Comparison of ENCODE assay signal across 4 fruit fly cellular contexts in the genomic region with DNA sequence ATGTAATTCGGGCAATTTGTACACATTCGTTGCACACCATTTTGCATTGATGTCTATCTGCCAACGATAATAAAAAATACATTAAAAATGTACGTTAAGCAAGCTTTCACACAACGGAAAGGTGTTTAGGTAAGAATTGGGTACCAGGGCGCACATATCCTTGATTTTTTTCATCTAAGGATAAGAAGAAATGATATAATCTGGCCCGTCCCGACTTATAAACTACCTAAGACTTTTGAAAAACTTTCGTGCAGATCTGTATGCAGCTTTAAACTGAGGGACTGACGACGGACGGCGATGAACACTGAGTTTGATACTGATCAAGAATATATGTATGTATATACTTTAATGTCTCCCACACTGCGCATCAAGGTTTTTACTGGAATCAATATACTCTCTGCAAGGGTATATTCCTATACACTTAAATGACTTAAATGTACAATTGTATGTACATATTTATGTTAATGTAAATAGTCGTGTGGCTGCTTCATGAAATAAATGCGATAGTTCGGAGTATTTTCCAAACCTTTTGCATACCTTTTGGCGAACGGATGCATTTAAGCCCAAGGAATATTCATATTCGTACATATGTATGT.
TF ChIP-seq lines count a peak whose summit lies in the region.

A gene (minus strand): TSS at position 51 of the 596 bp plus-strand sequence.

- TF ChIP-seq CTCF in S2 (optimal IDR thresholded peaks at IDR 0.05; lab: Kevin White, UChicago) = peak; percentile 16 to 27
- TF ChIP-seq CTCF in whole organism, embryonic (GFP tag; optimal IDR thresholded peaks at IDR 0.05; lab: Kevin White, UChicago) = no peak

TF ChIP-seq in whole organism, embryonic, 481 proteins besides CTCF, POLR2A, EP300 and RAD21 (continues in another document):
- peak; percentile 9 for TF ChIP-seq stwl (tag; optimal IDR thresholded peaks at IDR 0.05; lab: Kevin White, UChicago)
- TF ChIP-seq pum (GFP tag; optimal IDR thresholded peaks at IDR 0.05; lab: Kevin White, UChicago) = no peak
- TF ChIP-seq Rfx (GFP tag; IDR thresholded peaks at IDR 0.05; lab: Robert Waterston, UW) = no peak
- no peak for TF ChIP-seq insv (GFP tag; optimal IDR thresholded peaks at IDR 0.05; lab: Kevin White, UChicago)
- TF ChIP-seq sr (GFP tag; IDR thresholded peaks at IDR 0.05; lab: Robert Waterston, UW) = no peak
- no peak for TF ChIP-seq CG32772 (GFP tag; IDR thresholded peaks at IDR 0.05; lab: Robert Waterston, UW)
- no peak for TF ChIP-seq CG3847 (GFP tag; IDR thresholded peaks at IDR 0.05; lab: Robert Waterston, UW)
- TF ChIP-seq Dip2 (GFP tag; IDR thresholded peaks at IDR 0.05; lab: Robert Waterston, UW) = no peak
- peak; percentile 28; the same call in 1 of the 2 replicates for TF ChIP-seq bbx (GFP tag; IDR thresholded peaks at IDR 0.05; lab: Robert Waterston, UW; ENCODE audit: partially characterized antibody)
- no peak for TF ChIP-seq H15 (GFP tag; IDR thresholded peaks at IDR 0.05; lab: Robert Waterston, UW)
- no peak for TF ChIP-seq ase (GFP tag; IDR thresholded peaks at IDR 0.05; lab: Robert Waterston, UW)
- TF ChIP-seq CG2199 (GFP tag; IDR thresholded peaks at IDR 0.05; lab: Robert Waterston, UW) = peak; percentile 68; the same call in 2 of the 3 replicates
- no peak for TF ChIP-seq Side (GFP tag; optimal IDR thresholded peaks at IDR 0.05; lab: Kevin White, UChicago)
- no peak for TF ChIP-seq Stat92E (GFP tag; optimal IDR thresholded peaks at IDR 0.05; lab: Kevin White, UChicago)
- TF ChIP-seq nom (GFP tag; optimal IDR thresholded peaks at IDR 0.05; lab: Kevin White, UChicago) = no peak
- TF ChIP-seq CG1233 (GFP tag; optimal IDR thresholded peaks at IDR 0.05; lab: Kevin White, UChicago) = no peak
- peak; percentile 40 for TF ChIP-seq BEAF-32 (GFP tag; optimal IDR thresholded peaks at IDR 0.05; lab: Kevin White, UChicago)
- no peak for TF ChIP-seq sisA (GFP tag; IDR thresholded peaks at IDR 0.05; lab: Robert Waterston, UW)
- no peak for TF ChIP-seq Abd-B (GFP tag; optimal IDR thresholded peaks at IDR 0.05; lab: Kevin White, UChicago)
- peak; percentile 28; the same call in 1 of the 3 replicates for TF ChIP-seq row (GFP tag; IDR thresholded peaks at IDR 0.05; lab: Robert Waterston, UW)
- no peak for TF ChIP-seq GATAe (GFP tag; conservative IDR thresholded peaks at IDR 0.05; lab: Robert Waterston, UW)
- TF ChIP-seq CG13123 (GFP tag; optimal IDR thresholded peaks at IDR 0.05; lab: Kevin White, UChicago) = no peak
- TF ChIP-seq Taf1 (GFP tag; IDR thresholded peaks at IDR 0.05; lab: Robert Waterston, UW) = no peak
- TF ChIP-seq cad (GFP tag; optimal IDR thresholded peaks at IDR 0.05; lab: Kevin White, UChicago) = no peak
- no peak for TF ChIP-seq CG4617 (GFP tag; optimal IDR thresholded peaks at IDR 0.05; lab: Kevin White, UChicago; ENCODE audit: borderline replicate concordance)
- no peak for TF ChIP-seq CG11398 (GFP tag; optimal IDR thresholded peaks at IDR 0.05; lab: Kevin White, UChicago)
- no peak for TF ChIP-seq CG8359 (GFP tag; optimal IDR thresholded peaks at IDR 0.05; lab: Kevin White, UChicago; ENCODE audit: borderline replicate concordance)

TF ChIP-seq in whole organism, prepupa, 60 proteins besides CTCF, POLR2A, EP300 and RAD21:
- no peak for TF ChIP-seq salr (GFP tag; optimal IDR thresholded peaks at IDR 0.05; lab: Kevin White, UChicago)
- TF ChIP-seq pdm3 (GFP tag; optimal IDR thresholded peaks at IDR 0.05; lab: Kevin White, UChicago) = peak; percentile 25
- TF ChIP-seq CG8119 (GFP tag; IDR thresholded peaks at IDR 0.05; lab: Robert Waterston, UW) = 0 out of 3 replicates have a peak, but pooled peaks have one; percentile 13
- TF ChIP-seq CG32006 (GFP tag; optimal IDR thresholded peaks at IDR 0.05; lab: Kevin White, UChicago) = peak; percentile 12
- TF ChIP-seq Eip78C (GFP tag; lab: Kevin White, UChicago) = peak; percentile 61
- TF ChIP-seq eg (GFP tag; IDR thresholded peaks at IDR 0.05; lab: Robert Waterston, UW) = no peak
- TF ChIP-seq Hr4 (GFP tag; optimal IDR thresholded peaks at IDR 0.05; lab: Kevin White, UChicago) = peak; percentile 44

TF ChIP-seq in whole organism, wandering third instar larva, 38 proteins besides CTCF, POLR2A, EP300 and RAD21:
- TF ChIP-seq Vsx2 (GFP tag; optimal IDR thresholded peaks at IDR 0.05; lab: Kevin White, UChicago; ENCODE audit: partially characterized antibody) = no peak
- peak; percentile 16 for TF ChIP-seq Myc (optimal IDR thresholded peaks at IDR 0.05; lab: Kevin White, UChicago)
TF ChIP-seq in whole organism, wandering third instar larva: peak in this region for 1.
